Worm (Caenorhabditis elegans) whole organism, early embryonic: ENCODE data around the gene nhr-257.
"Not testable (repeated sequence)": the region's sequence is repeated elsewhere in the genome, so short reads cannot be mapped to it uniquely, and the experiment has no call there.

ENCODE experiments used
- B0310.2 ChIP-seq: sonication (generic microtip); optimal IDR thresholded peaks from 2 replicates; lab custom pipeline; 2016; ENCODE audit warnings: mild to moderate bottlenecking, missing genetic modification characterization, missing compliant biosample characterization
- F13C5.2 ChIP-seq: sonication (generic microtip); optimal IDR thresholded peaks from 2 replicates; lab custom pipeline; 2017; ENCODE audit warnings: mild to moderate bottlenecking, missing genetic modification characterization, inconsistent platforms, missing compliant biosample characterization
- aly-1 ChIP-seq: sonication (generic microtip); optimal IDR thresholded peaks from 2 replicates; lab custom pipeline; 2016; ENCODE audit warnings: missing genetic modification characterization, missing compliant biosample characterization
- ama-1 ChIP-seq: fragments of 150-350 bp; optimal IDR thresholded peaks from 2 replicates; lab custom pipeline; 2014
- ceh-13 ChIP-seq: fragments of 200-800 bp; sonication (Bioruptor generic); optimal IDR thresholded peaks from 2 replicates; lab custom pipeline; 2018; ENCODE audit warnings: mild to moderate bottlenecking, missing genetic modification characterization, missing compliant biosample characterization
- ceh-36 ChIP-seq: sonication (generic microtip); optimal IDR thresholded peaks from 2 replicates; lab custom pipeline; 2016; ENCODE audit warnings: missing genetic modification characterization, inconsistent platforms, missing compliant biosample characterization
- ets-7 ChIP-seq: sonication (generic microtip); optimal IDR thresholded peaks from 2 replicates; lab custom pipeline; 2016; ENCODE audit warnings: missing genotype, missing genetic modification characterization, missing compliant biosample characterization
- flt-1 ChIP-seq: fragments of 200-800 bp; sonication (Bioruptor generic); IDR thresholded peaks from 2 replicates; pipeline ENCODE4 v1.3.6; 2022; ENCODE audit warnings: missing genetic modification characterization, missing compliant biosample characterization
- hmbx-1 ChIP-seq: sonication (generic microtip); optimal IDR thresholded peaks from 2 replicates; lab custom pipeline; 2016; ENCODE audit warnings: mild to moderate bottlenecking, missing genetic modification characterization, missing compliant biosample characterization
- hmg-4 ChIP-seq: fragments of 200-800 bp; sonication (Bioruptor generic); optimal IDR thresholded peaks from 2 replicates; lab custom pipeline; 2018; ENCODE audit warnings: mild to moderate bottlenecking, missing genetic modification characterization, missing compliant biosample characterization
- hnd-1 ChIP-seq: sonication (generic microtip); optimal IDR thresholded peaks from 2 replicates; lab custom pipeline; 2016; ENCODE audit warnings: missing genetic modification characterization, missing compliant biosample characterization
- pes-1 ChIP-seq: fragments of 200-800 bp; sonication (Bioruptor generic); IDR thresholded peaks from 2 replicates; pipeline ENCODE4 v1.3.6; 2022; ENCODE audit warnings: missing genetic modification reagents, missing genetic modification characterization, missing compliant biosample characterization
- scrt-1 ChIP-seq: fragments of 200-800 bp; sonication (Bioruptor generic); IDR thresholded peaks from 2 replicates; pipeline ENCODE4 v1.3.6; 2022; ENCODE audit warnings: missing genetic modification characterization, missing compliant biosample characterization
- sea-1 ChIP-seq: fragments of 200-800 bp; sonication (Bioruptor generic); conservative IDR thresholded peaks from 2 replicates; pipeline ENCODE4 v1.3.6; 2022; ENCODE audit warnings: missing genetic modification characterization, missing compliant biosample characterization
- tbx-11 ChIP-seq: fragments of 200-800 bp; sonication (Bioruptor generic); IDR thresholded peaks from 2 replicates; pipeline ENCODE4 v1.3.6; 2022; ENCODE audit warnings: missing genetic modification characterization, missing compliant biosample characterization
- tbx-37 ChIP-seq: fragments of 200-800 bp; sonication (Bioruptor generic); conservative IDR thresholded peaks from 2 replicates; pipeline ENCODE4 v1.3.6; 2022; ENCODE audit warnings: missing genetic modification reagents, missing genetic modification characterization, missing compliant biosample characterization
- tra-4 ChIP-seq: sonication (generic microtip); optimal IDR thresholded peaks from 2 replicates; lab custom pipeline; 2017; ENCODE audit warnings: missing genetic modification characterization, missing compliant biosample characterization

The nhr-257 gene

DNA sequence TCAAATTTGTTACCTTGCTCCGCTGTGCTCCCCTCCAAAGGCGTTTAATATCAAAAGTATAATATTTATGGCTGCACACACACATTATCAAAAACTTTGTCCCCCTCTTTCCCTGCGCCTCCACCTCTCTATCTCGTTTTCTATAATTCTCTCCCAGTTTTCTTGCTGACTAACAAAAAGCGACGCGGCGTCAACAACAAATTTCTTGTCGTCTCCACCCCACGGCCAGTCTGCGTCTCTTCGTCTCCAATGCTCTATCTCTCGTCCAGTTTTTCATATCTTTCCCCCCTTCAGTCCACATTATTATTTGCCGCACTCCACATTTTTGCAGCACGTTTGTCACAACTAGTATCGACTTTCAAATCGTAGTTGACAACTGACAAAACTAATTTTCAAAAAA lies 42.2 kb upstream of the nhr-257 start:
- TF ChIP-seq ama-1 (lab: Kevin White, UChicago) (no peak), sea-1 (GFP tag; lab: Robert Waterston, UW) (no peak), ceh-13 (no peak), tra-4 (tag; lab: Kevin White, UChicago) (no peak)

DNA sequence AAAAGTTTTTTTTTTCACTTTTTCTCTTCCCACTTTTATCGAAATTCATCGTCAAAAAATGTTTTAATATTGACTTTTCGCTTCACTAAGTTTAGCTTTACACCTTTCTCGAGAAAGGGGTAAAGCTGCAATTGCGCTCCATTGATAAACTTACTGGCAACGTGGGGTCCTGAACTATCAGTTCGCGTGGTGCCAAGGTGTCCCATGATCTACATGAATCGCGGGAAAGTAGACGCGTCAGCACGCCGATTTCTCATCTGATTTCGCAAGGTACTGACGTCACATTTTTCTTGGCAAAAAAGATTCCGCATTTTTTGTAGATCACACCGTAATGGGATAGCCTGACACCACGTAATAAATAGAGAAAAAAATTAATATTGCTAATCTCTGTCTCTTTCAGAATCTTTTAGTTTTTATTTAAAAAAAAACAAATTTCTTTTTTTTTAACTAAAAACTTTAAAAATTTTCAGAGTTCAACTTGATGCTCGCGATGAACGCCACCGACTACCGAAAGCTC lies 40.9 kb upstream of the nhr-257 start, which contains the start of gene lido-15:
Gene lido-15, plus strand, starts transcription at position 467 of the 517 bp plus-strand sequence.
- no peak for TF ChIP-seq B0310.2 (tag; lab: Kevin White, UChicago)
- no peak for TF ChIP-seq aly-1
- no peak for TF ChIP-seq tbx-11 (GFP tag; lab: Robert Waterston, UW)
- TF ChIP-seq hmbx-1 (tag; lab: Kevin White, UChicago) = no peak
- no peak for TF ChIP-seq sea-1 (GFP tag; lab: Robert Waterston, UW)
- no peak for TF ChIP-seq ama-1 (lab: Kevin White, UChicago)
- TF ChIP-seq tra-4 (tag; lab: Kevin White, UChicago) = no peak
- TF ChIP-seq ceh-13 = no peak
- TF ChIP-seq hmg-4 = no peak
- TF ChIP-seq F13C5.2 (tag; lab: Kevin White, UChicago) = no peak
- TF ChIP-seq ceh-36 = no peak
- no peak for TF ChIP-seq scrt-1 (GFP tag; lab: Robert Waterston, UW)

DNA sequence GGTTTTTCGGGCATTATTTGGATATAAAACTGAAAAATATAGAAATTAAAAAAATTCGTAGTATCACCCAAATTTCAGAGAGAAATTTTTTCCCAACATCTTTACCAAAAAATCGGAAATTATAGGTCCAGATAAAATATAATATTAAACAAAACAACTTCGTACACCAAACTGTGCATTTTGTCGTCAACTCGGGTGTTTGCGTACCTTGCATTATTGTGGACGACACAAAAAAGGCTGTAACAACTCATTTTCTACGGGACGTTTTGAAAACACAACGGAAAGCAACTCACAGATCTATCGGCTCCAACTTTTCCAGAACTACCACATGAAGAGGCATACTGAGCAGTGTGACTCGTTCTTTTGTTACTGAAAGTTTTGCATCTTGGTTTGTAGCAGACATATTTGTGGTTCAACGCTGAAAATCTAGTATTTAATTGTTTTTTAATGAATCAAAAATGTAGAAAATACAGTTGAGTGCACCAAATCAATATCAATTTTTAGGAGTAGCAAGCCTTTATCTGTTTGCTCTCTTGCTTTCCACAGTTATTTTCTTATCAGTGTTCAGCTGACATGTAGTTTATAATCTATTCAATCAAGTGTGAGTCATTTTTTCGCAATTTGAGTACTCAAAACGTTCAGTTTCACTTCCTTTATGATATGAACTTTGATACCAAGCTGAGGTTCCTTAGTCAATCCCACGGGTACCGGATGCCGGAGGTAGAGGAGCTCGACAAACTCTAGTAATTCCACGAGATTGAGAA lies 37.1 kb upstream of the nhr-257 start:
- TF ChIP-seq ceh-13 (no peak), F13C5.2 (tag; lab: Kevin White, UChicago) (no peak), hnd-1 (no peak), ceh-36 (no peak), flt-1 (GFP tag; lab: Robert Waterston, UW) (no peak), tbx-37 (GFP tag; lab: Robert Waterston, UW) (no peak), hmbx-1 (tag; lab: Kevin White, UChicago) (no peak), hmg-4 (no peak), B0310.2 (tag; lab: Kevin White, UChicago) (no peak), tbx-11 (GFP tag; lab: Robert Waterston, UW) (no peak), tra-4 (tag; lab: Kevin White, UChicago) (no peak), ama-1 (lab: Kevin White, UChicago) (no peak), pes-1 (GFP tag; lab: Robert Waterston, UW) (no peak), ets-7 (tag; lab: Kevin White, UChicago) (no peak), aly-1 (no peak)

DNA sequence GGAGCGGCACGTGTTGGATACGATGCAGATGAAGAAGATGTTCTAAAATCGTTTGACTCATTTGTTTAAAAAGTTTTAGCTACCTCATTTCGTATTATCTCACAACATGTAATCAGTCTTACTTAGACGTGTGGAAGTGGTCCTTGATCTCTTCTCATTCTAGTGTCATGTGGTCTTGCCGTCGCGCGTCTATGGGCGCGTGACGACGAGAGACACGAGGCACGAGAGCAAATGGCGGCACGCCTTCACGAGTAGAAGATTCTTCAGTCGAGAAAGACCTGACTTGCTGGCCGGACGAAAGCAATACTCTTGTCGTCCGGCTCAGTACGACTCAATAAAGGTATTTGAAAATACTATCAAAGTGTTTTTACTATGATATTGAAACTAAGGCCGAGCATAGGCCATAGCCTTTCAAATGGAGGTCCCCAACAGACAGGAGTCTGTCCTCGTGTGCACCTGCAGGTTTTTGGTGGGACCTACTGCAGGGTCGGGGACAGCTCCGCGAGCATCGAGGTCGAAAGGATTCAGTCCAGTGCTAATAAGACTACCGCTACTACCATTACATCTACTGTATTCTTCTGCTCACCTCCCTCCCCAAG lies 36.4 kb upstream of the nhr-257 start, which contains the start of gene fbxa-24:
Gene fbxa-24, plus strand, starts transcription at position 276 of the 599 bp plus-strand sequence.
- TF ChIP-seq ceh-13; tbx-37 (GFP tag; lab: Robert Waterston, UW); F13C5.2 (tag; lab: Kevin White, UChicago): not testable (repeated sequence)

DNA sequence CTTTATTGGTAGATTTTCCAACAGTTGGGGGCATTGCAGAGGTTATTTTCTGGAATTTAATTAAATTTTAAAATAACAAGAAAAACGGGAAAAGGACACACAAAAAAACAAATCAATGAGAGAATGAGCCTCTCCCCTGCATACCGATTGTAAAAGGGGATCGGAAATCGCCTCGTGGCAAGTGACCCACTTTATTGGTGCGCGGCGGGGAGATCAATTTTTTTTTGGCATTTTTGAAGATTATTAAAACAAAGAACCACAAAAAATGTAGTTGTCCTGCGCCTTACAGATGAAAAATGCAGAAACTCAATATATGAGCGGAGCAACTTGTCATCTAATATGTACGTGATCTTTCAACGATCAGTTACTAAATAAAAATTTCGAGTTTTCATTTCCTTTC lies 31.5 kb upstream of the nhr-257 start, which contains the start of gene F54D10.7:
Gene F54D10.7, minus strand, starts transcription at position 49 of the 400 bp plus-strand sequence.
- TF ChIP-seq F13C5.2 (tag; lab: Kevin White, UChicago) = no peak
- no peak for TF ChIP-seq aly-1
- TF ChIP-seq flt-1 (GFP tag; lab: Robert Waterston, UW) = no peak
- no peak for TF ChIP-seq ceh-36
- no peak for TF ChIP-seq hmg-4
- TF ChIP-seq tbx-37 (GFP tag; lab: Robert Waterston, UW) = no peak
- TF ChIP-seq B0310.2 (tag; lab: Kevin White, UChicago) = no peak
- TF ChIP-seq hnd-1 = no peak
- no peak for TF ChIP-seq tra-4 (tag; lab: Kevin White, UChicago)
- TF ChIP-seq sea-1 (GFP tag; lab: Robert Waterston, UW) = no peak
- TF ChIP-seq scrt-1 (GFP tag; lab: Robert Waterston, UW) = no peak
- no peak for TF ChIP-seq pes-1 (GFP tag; lab: Robert Waterston, UW)
- no peak for TF ChIP-seq ceh-13
- TF ChIP-seq tbx-11 (GFP tag; lab: Robert Waterston, UW) = no peak
- TF ChIP-seq ets-7 (tag; lab: Kevin White, UChicago) = no peak
- no peak for TF ChIP-seq hmbx-1 (tag; lab: Kevin White, UChicago)

DNA sequence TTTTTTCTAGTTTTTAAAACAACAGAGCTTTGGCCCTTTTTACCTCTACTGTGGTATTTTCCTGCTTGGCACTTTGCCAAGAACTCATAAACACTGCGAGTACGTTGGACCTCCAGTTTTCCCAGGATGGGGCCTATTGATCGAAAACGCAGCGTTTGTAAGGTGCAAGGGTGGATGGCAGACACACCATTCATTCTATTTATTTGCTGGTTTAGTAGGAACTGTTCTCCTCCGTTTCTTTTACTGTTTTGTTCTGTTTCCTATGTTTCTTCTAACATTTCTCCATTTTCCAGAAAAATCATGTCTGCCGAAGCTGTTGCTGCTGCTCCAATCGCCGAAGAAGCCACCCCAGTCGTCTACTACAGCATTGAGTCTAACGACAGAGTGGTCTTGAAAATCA lies 28.9 kb upstream of the nhr-257 start, which contains the start of gene skr-15:
Gene skr-15, plus strand, starts transcription at position 301 of the 400 bp plus-strand sequence.
- TF ChIP-seq F13C5.2 (tag; lab: Kevin White, UChicago) (no peak), pes-1 (GFP tag; lab: Robert Waterston, UW) (no peak), tbx-11 (GFP tag; lab: Robert Waterston, UW) (no peak), hmbx-1 (tag; lab: Kevin White, UChicago) (no peak), sea-1 (GFP tag; lab: Robert Waterston, UW) (no peak), tra-4 (tag; lab: Kevin White, UChicago) (no peak), ets-7 (tag; lab: Kevin White, UChicago) (no peak), hnd-1 (no peak), tbx-37 (GFP tag; lab: Robert Waterston, UW) (no peak), hmg-4 (no peak), aly-1 (no peak), ceh-13 (no peak), ama-1 (lab: Kevin White, UChicago) (no peak), B0310.2 (tag; lab: Kevin White, UChicago) (no peak), ceh-36 (no peak), flt-1 (GFP tag; lab: Robert Waterston, UW) (no peak)

DNA sequence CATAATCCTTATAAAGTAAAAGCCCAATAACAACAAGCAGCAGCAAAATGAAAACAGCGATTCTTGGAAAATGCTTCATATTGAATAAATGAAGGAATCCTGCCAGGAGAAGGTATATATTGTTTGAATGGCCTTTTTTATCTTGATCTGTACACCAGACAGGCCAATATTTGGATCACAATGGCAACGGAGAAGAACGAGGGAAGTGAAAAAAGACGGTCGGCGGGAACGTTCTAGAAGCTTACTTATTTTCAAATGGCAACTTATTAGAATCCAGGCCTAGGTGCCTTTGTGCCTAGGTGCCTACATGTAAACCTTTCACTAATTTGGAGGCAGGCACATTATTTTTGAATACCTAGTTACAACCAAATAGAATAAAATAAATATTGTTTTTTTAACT lies 25.0 kb upstream of the nhr-257 start, which contains the start of gene F54D10.8:
Gene F54D10.8, minus strand, starts transcription at position 101 of the 400 bp plus-strand sequence.
- TF ChIP-seq hmbx-1 (tag; lab: Kevin White, UChicago) = no peak
- no peak for TF ChIP-seq ceh-13
- no peak for TF ChIP-seq ceh-36
- no peak for TF ChIP-seq tra-4 (tag; lab: Kevin White, UChicago)
- no peak for TF ChIP-seq scrt-1 (GFP tag; lab: Robert Waterston, UW)
- no peak for TF ChIP-seq ama-1 (lab: Kevin White, UChicago)
- TF ChIP-seq tbx-37 (GFP tag; lab: Robert Waterston, UW) = no peak
- no peak for TF ChIP-seq aly-1
- no peak for TF ChIP-seq hmg-4
- TF ChIP-seq flt-1 (GFP tag; lab: Robert Waterston, UW) = no peak
- no peak for TF ChIP-seq tbx-11 (GFP tag; lab: Robert Waterston, UW)
- no peak for TF ChIP-seq F13C5.2 (tag; lab: Kevin White, UChicago)
